Worm (Caenorhabditis elegans) whole organism, L4 larva: Measurements from ENCODE around the gene tut-1.

Experiments used
- F26F4.8 ChIP-seq: fragments of 200-800 bp; sonication (Bioruptor generic); conservative IDR thresholded peaks from 2 replicates; pipeline ENCODE4 v1.3.6; 2022; ENCODE audit warnings: missing genetic modification characterization, missing compliant biosample characterization
- F44E2.7 ChIP-seq: fragments of 200-800 bp; sonication (Bioruptor generic); IDR thresholded peaks from 2 replicates; pipeline ENCODE4 v2.1.2; 2022; ENCODE audit warnings: missing genetic modification characterization, missing compliant biosample characterization
- R02D3.7 ChIP-seq: fragments of 150-350 bp; sonication (generic microtip); optimal IDR thresholded peaks from 3 replicates; lab custom pipeline; 2014; ENCODE audit warnings: missing biosample characterization, missing genetic modification characterization
- T26A8.4 ChIP-seq: fragments of 200-800 bp; sonication (Bioruptor generic); IDR thresholded peaks from 2 replicates; pipeline ENCODE4 v1.3.6; 2022; ENCODE audit warnings: missing genetic modification characterization, missing compliant biosample characterization
- Y48G9A.11 ChIP-seq: fragments of 200-800 bp; sonication (Bioruptor generic); IDR thresholded peaks from 2 replicates; pipeline ENCODE4 v1.3.6; 2022; ENCODE audit warnings: missing genetic modification reagents, missing genetic modification characterization, missing compliant biosample characterization
- aha-1 ChIP-seq: fragments of 150-350 bp; peaks from one replicate; lab custom pipeline; 2014; ENCODE audit warnings: missing biosample characterization, missing genetic modification characterization
- aly-2 ChIP-seq: sonication (generic microtip); optimal IDR thresholded peaks from 2 replicates; lab custom pipeline; 2018; ENCODE audit warnings: missing biosample characterization, missing genetic modification characterization
- arid-1 ChIP-seq: fragments of 200-800 bp; sonication (Bioruptor generic); conservative IDR thresholded peaks from 2 replicates; pipeline ENCODE4 v1.3.6; 2022; ENCODE audit warnings: missing genetic modification reagents, missing genetic modification characterization, missing compliant biosample characterization
- ceh-32 ChIP-seq: sonication (generic microtip); optimal IDR thresholded peaks from 2 replicates; lab custom pipeline; 2016; ENCODE audit warnings: mild to moderate bottlenecking, missing genetic modification characterization, missing compliant biosample characterization; ENCODE audit not compliant: poor library complexity
- ces-1 ChIP-seq: fragments of 150-350 bp; sonication (generic microtip); optimal IDR thresholded peaks from 4 replicates; lab custom pipeline; 2014; ENCODE audit warnings: missing biosample characterization, missing genetic modification reagents, missing genetic modification characterization
- cey-2 ChIP-seq: sonication (generic microtip); optimal IDR thresholded peaks from 3 replicates; lab custom pipeline; 2017; ENCODE audit warnings: missing genetic modification characterization, mild to moderate bottlenecking, missing compliant biosample characterization, antibody characterized with exemption, borderline replicate concordance; ENCODE audit not compliant: insufficient read depth
- daf-12 ChIP-seq: fragments of 150-350 bp; optimal IDR thresholded peaks from 2 replicates; lab custom pipeline; 2014; ENCODE audit warnings: missing biosample characterization, missing genetic modification reagents, missing genetic modification characterization
- daf-16 ChIP-seq, 3 experiments: sonication (generic microtip); optimal IDR thresholded peaks; 2 replicates each; lab custom pipeline; 2016 to 2017; ENCODE audit warnings: missing genetic modification characterization in 3 of 3, missing genetic modification reagents in 3 of 3, mild to moderate bottlenecking in 2 of 3, missing compliant biosample characterization in 2 of 3, missing biosample characterization in 1 of 3, moderate library complexity in 1 of 3
- dmd-9 ChIP-seq: fragments of 200-800 bp; sonication (Bioruptor generic); IDR thresholded peaks from 2 replicates; pipeline ENCODE4 v1.3.6; 2022; ENCODE audit warnings: missing genetic modification reagents, missing genetic modification characterization, missing compliant biosample characterization
- egl-43 ChIP-seq: fragments of 200-800 bp; sonication (Bioruptor generic); IDR thresholded peaks from 2 replicates; pipeline ENCODE4 v1.3.6; 2022; ENCODE audit warnings: missing genetic modification reagents, missing genetic modification characterization, missing compliant biosample characterization
- fkh-10 ChIP-seq: fragments of 150-350 bp; optimal IDR thresholded peaks from 2 replicates; lab custom pipeline; 2014; ENCODE audit warnings: missing biosample characterization, missing genetic modification reagents, missing genetic modification characterization
- hlh-11 ChIP-seq: fragments of 200-800 bp; sonication (Bioruptor generic); optimal IDR thresholded peaks from 2 replicates; lab custom pipeline; 2018; ENCODE audit warnings: mild to moderate bottlenecking, missing genetic modification characterization, missing compliant biosample characterization
- hmg-1.1 ChIP-seq: fragments of 200-800 bp; sonication (Bioruptor generic); IDR thresholded peaks from 2 replicates; pipeline ENCODE4 v1.3.6; 2022; ENCODE audit warnings: missing genetic modification reagents, missing genetic modification characterization, missing compliant biosample characterization
- jun-1 ChIP-seq: fragments of 150-350 bp; optimal IDR thresholded peaks from 2 replicates; lab custom pipeline; 2014; ENCODE audit warnings: missing biosample characterization, missing genetic modification reagents, missing genetic modification characterization
- lim-7 ChIP-seq: fragments of 200-800 bp; sonication (Bioruptor generic); IDR thresholded peaks from 2 replicates; pipeline ENCODE4 v1.3.6; 2022; ENCODE audit warnings: missing genetic modification characterization, missing compliant biosample characterization
- lin-1 ChIP-seq: fragments of 200-800 bp; sonication (Bioruptor generic); IDR thresholded peaks from 2 replicates; pipeline ENCODE4 v1.3.6; 2022; ENCODE audit warnings: missing genetic modification reagents, missing genetic modification characterization, missing compliant biosample characterization
- lin-15B ChIP-seq: fragments of 150-350 bp; sonication (generic microtip); optimal IDR thresholded peaks from 3 replicates; lab custom pipeline; 2014; ENCODE audit warnings: missing biosample characterization, missing genetic modification characterization
- lin-29 ChIP-seq: fragments of 200-800 bp; sonication (Bioruptor generic); IDR thresholded peaks from 2 replicates; pipeline ENCODE4 v1.3.6; 2022; ENCODE audit warnings: missing genetic modification reagents, missing genetic modification characterization, missing compliant biosample characterization
- lin-38 ChIP-seq: fragments of 200-800 bp; sonication (Bioruptor generic); IDR thresholded peaks from 2 replicates; pipeline ENCODE4 v1.3.6; 2022; ENCODE audit warnings: missing genetic modification reagents, missing genetic modification characterization, missing compliant biosample characterization
- mdl-1 ChIP-seq, 2 experiments: fragments of 150-350 bp in 1 of 2; sonication (generic microtip) in 1 of 2; optimal IDR thresholded peaks; 2 replicates each; lab custom pipeline; 2014 to 2017; ENCODE audit warnings: missing biosample characterization in 2 of 2, missing genetic modification characterization in 2 of 2
- mep-1 ChIP-seq: fragments of 150-350 bp; sonication (generic microtip); optimal IDR thresholded peaks from 3 replicates; lab custom pipeline; 2014; ENCODE audit warnings: missing biosample characterization, missing genetic modification characterization
- mxl-2 ChIP-seq: fragments of 200-800 bp; sonication (Bioruptor generic); conservative IDR thresholded peaks from 2 replicates; pipeline ENCODE4 v1.3.6; 2022; ENCODE audit warnings: missing genetic modification reagents, missing genetic modification characterization, missing compliant biosample characterization
- nhr-111 ChIP-seq: fragments of 200-800 bp; sonication (Bioruptor generic); optimal IDR thresholded peaks from 2 replicates; lab custom pipeline; 2018; ENCODE audit warnings: mild to moderate bottlenecking, missing genetic modification characterization, missing compliant biosample characterization
- nhr-6 ChIP-seq: fragments of 150-350 bp; optimal IDR thresholded peaks from 2 replicates; lab custom pipeline; 2014; ENCODE audit warnings: missing biosample characterization, missing genetic modification characterization
- nhr-76 ChIP-seq: fragments of 150-350 bp; optimal IDR thresholded peaks from 2 replicates; lab custom pipeline; 2014; ENCODE audit warnings: missing biosample characterization, missing genetic modification characterization
- php-3 ChIP-seq: fragments of 200-800 bp; sonication (Bioruptor generic); IDR thresholded peaks from 2 replicates; pipeline ENCODE4 v1.3.6; 2022; ENCODE audit warnings: missing genetic modification reagents, missing genetic modification characterization, missing compliant biosample characterization
- snpc-1.2 ChIP-seq: fragments of 200-800 bp; sonication (Bioruptor generic); IDR thresholded peaks from 2 replicates; pipeline ENCODE4 v1.3.6; 2022; ENCODE audit warnings: missing genetic modification reagents, missing genetic modification characterization, missing compliant biosample characterization
- snpc-4 ChIP-seq: fragments of 150-350 bp; optimal IDR thresholded peaks from 2 replicates; lab custom pipeline; 2014; ENCODE audit warnings: missing biosample characterization, missing genetic modification characterization
- spr-1 ChIP-seq: sonication (generic microtip); optimal IDR thresholded peaks from 2 replicates; lab custom pipeline; 2016; ENCODE audit warnings: mild to moderate bottlenecking, missing genetic modification characterization, missing compliant biosample characterization
- spr-3 ChIP-seq: fragments of 200-800 bp; sonication (Bioruptor generic); optimal IDR thresholded peaks from 2 replicates; lab custom pipeline; 2018; ENCODE audit warnings: mild to moderate bottlenecking, missing genetic modification characterization, missing compliant biosample characterization
- unc-62 ChIP-seq, 3 experiments: fragments of 150-350 bp in 1 of 3; sonication (generic microtip); optimal IDR thresholded peaks in 2 of 3; peaks in 1 of 3; 1 replicate in 1 of 3; 2 replicates in 2 of 3; lab custom pipeline; 2014 to 2017; ENCODE audit warnings: missing biosample characterization in 3 of 3, missing genetic modification characterization in 3 of 3, missing genetic modification reagents in 3 of 3, missing genotype in 1 of 3
- vab-7 ChIP-seq: fragments of 200-800 bp; sonication (Bioruptor generic); IDR thresholded peaks from 2 replicates; pipeline ENCODE4 v1.3.6; 2022; ENCODE audit warnings: missing genetic modification reagents, missing genetic modification characterization, missing compliant biosample characterization
- zip-11 ChIP-seq: fragments of 200-800 bp; sonication (Bioruptor generic); IDR thresholded peaks from 2 replicates; pipeline ENCODE4 v1.3.6; 2022; ENCODE audit warnings: missing genetic modification characterization, missing compliant biosample characterization

tut-1 gene

ce11 chrIV:158662-159061 lies 37.2 kb upstream of the tut-1 start, which contains the start of gene Y38C1AA.7:
TSS of gene Y38C1AA.7 (plus strand) at chrIV:158962.
- no peak for TF ChIP-seq dmd-9

- TF ChIP-seq Y48G9A.11 (GFP tag; lab: Robert Waterston, UW) (no peak), egl-43 (GFP tag; lab: Robert Waterston, UW) (no peak), ces-1 (GFP tag; lab: Kevin White, UChicago) (no peak), mdl-1 (tag; optimal IDR thresholded peaks at IDR 0.05; lab: Kevin White, UChicago) (no peak)
These were observed 36.3 kb upstream of the tut-1 start, which contains the start of gene gegf-1 for ce11 chrIV:157809-158208. TSS of gene gegf-1 (minus strand) at chrIV:157909.

- TF ChIP-seq ceh-32 (tag; lab: Kevin White, UChicago) (no peak), F44E2.7 (GFP tag; lab: Robert Waterston, UW) (no peak), snpc-4 (tag; lab: Kevin White, UChicago) (no peak), nhr-76 (tag; lab: Kevin White, UChicago) (no peak), lin-1 (GFP tag; lab: Robert Waterston, UW) (no peak), lin-15B (tag; lab: Kevin White, UChicago) (no peak), mxl-2 (GFP tag; lab: Robert Waterston, UW) (no peak), hmg-1.1 (GFP tag; lab: Robert Waterston, UW) (no peak), php-3 (no peak), snpc-1.2 (no peak), lim-7 (GFP tag; lab: Robert Waterston, UW) (no peak), fkh-10 (GFP tag; lab: Kevin White, UChicago) (no peak), aha-1 (tag; lab: Kevin White, UChicago) (no peak)
These were observed 28.3 kb upstream of the tut-1 start for ce11 chrIV:149794-150193.

- TF ChIP-seq unc-62 (GFP tag; optimal IDR thresholded peaks at IDR 0.05 in 1 of 2; lab: Kevin White, UChicago) (peak in 1 of 2 experiments; percentile 91), unc-62 (tag; optimal IDR thresholded peaks at IDR 0.05; lab: Kevin White, UChicago) (no peak), vab-7 (GFP tag; lab: Robert Waterston, UW) (no peak), aha-1 (tag; lab: Kevin White, UChicago) (peak; percentile 82)
- TF ChIP-seq, all 104 proteins: peak for 2
These were observed 27.2 kb upstream of the tut-1 start for ce11 chrIV:148756-149155.

- no peak for TF ChIP-seq aly-2 (tag; lab: Kevin White, UChicago)
- TF ChIP-seq aha-1 (tag; lab: Kevin White, UChicago): peak; percentile 44
- peak in 1 of 2 experiments; percentile 43 for TF ChIP-seq unc-62 (GFP tag; optimal IDR thresholded peaks at IDR 0.05 in 1 of 2; lab: Kevin White, UChicago)
- TF ChIP-seq unc-62 (tag; optimal IDR thresholded peaks at IDR 0.05; lab: Kevin White, UChicago): no peak
These were observed 26.3 kb upstream of the tut-1 start, which contains the start of gene col-99 for ce11 chrIV:147819-148218. TSS of gene col-99 (minus strand) at chrIV:147919.

- TF ChIP-seq zip-11 (GFP tag; lab: Robert Waterston, UW) (0 out of 2 replicates have a peak, but pooled peaks have one; percentile 21), mep-1 (peak; percentile 73), arid-1 (GFP tag; lab: Robert Waterston, UW) (peak; percentile 67), nhr-111 (GFP tag; lab: Kevin White, UChicago) (no peak), spr-3 (GFP tag; lab: Kevin White, UChicago) (peak; percentile 66), F26F4.8 (peak; percentile 74; the same call in 1 of the 2 replicates), R02D3.7 (tag; lab: Kevin White, UChicago) (no peak), aly-2 (tag; lab: Kevin White, UChicago) (no peak), hlh-11 (tag; lab: Kevin White, UChicago) (peak; percentile 64), lin-29 (no peak), snpc-4 (tag; lab: Kevin White, UChicago) (no peak), daf-12 (tag; lab: Kevin White, UChicago) (no peak), ceh-32 (tag; lab: Kevin White, UChicago) (no peak), daf-16 (GFP tag; optimal IDR thresholded peaks at IDR 0.05; lab: Kevin White, UChicago) (peak in 1 of 2 experiments; percentile 73), daf-16 (tag; optimal IDR thresholded peaks at IDR 0.05; lab: Kevin White, UChicago) (no peak), lin-38 (GFP tag; lab: Robert Waterston, UW) (peak; percentile 75), T26A8.4 (peak; percentile 57; the same call in 1 of the 2 replicates), lin-15B (tag; lab: Kevin White, UChicago) (no peak), aha-1 (tag; lab: Kevin White, UChicago) (peak; percentile 97), jun-1 (tag; lab: Kevin White, UChicago) (no peak), Y48G9A.11 (GFP tag; lab: Robert Waterston, UW) (peak; percentile 56), spr-1 (tag; lab: Kevin White, UChicago) (peak; percentile 43), php-3 (peak; percentile 64), nhr-6 (tag; lab: Kevin White, UChicago) (no peak), cey-2 (no peak)
These were observed 22.4 kb upstream of the tut-1 start for ce11 chrIV:143807-144371.
